Worm (Caenorhabditis elegans) whole organism, early embryonic: ENCODE data around the gene T23E7.6.

Experiments used
- B0310.2 ChIP-seq: sonication (generic microtip); optimal IDR thresholded peaks from 2 replicates; lab custom pipeline; 2016; ENCODE audit warnings: mild to moderate bottlenecking, missing genetic modification characterization, missing compliant biosample characterization
- aly-1 ChIP-seq: sonication (generic microtip); optimal IDR thresholded peaks from 2 replicates; lab custom pipeline; 2016; ENCODE audit warnings: missing genetic modification characterization, missing compliant biosample characterization
- ama-1 ChIP-seq: fragments of 150-350 bp; optimal IDR thresholded peaks from 2 replicates; lab custom pipeline; 2014
- ceh-13 ChIP-seq: fragments of 200-800 bp; sonication (Bioruptor generic); optimal IDR thresholded peaks from 2 replicates; lab custom pipeline; 2018; ENCODE audit warnings: mild to moderate bottlenecking, missing genetic modification characterization, missing compliant biosample characterization
- ceh-36 ChIP-seq: sonication (generic microtip); optimal IDR thresholded peaks from 2 replicates; lab custom pipeline; 2016; ENCODE audit warnings: missing genetic modification characterization, inconsistent platforms, missing compliant biosample characterization
- ets-7 ChIP-seq: sonication (generic microtip); optimal IDR thresholded peaks from 2 replicates; lab custom pipeline; 2016; ENCODE audit warnings: missing genotype, missing genetic modification characterization, missing compliant biosample characterization
- flt-1 ChIP-seq: fragments of 200-800 bp; sonication (Bioruptor generic); IDR thresholded peaks from 2 replicates; pipeline ENCODE4 v1.3.6; 2022; ENCODE audit warnings: missing genetic modification characterization, missing compliant biosample characterization
- hmg-4 ChIP-seq: fragments of 200-800 bp; sonication (Bioruptor generic); optimal IDR thresholded peaks from 2 replicates; lab custom pipeline; 2018; ENCODE audit warnings: mild to moderate bottlenecking, missing genetic modification characterization, missing compliant biosample characterization
- pes-1 ChIP-seq: fragments of 200-800 bp; sonication (Bioruptor generic); IDR thresholded peaks from 2 replicates; pipeline ENCODE4 v1.3.6; 2022; ENCODE audit warnings: missing genetic modification reagents, missing genetic modification characterization, missing compliant biosample characterization
- scrt-1 ChIP-seq: fragments of 200-800 bp; sonication (Bioruptor generic); IDR thresholded peaks from 2 replicates; pipeline ENCODE4 v1.3.6; 2022; ENCODE audit warnings: missing genetic modification characterization, missing compliant biosample characterization
- sea-1 ChIP-seq: fragments of 200-800 bp; sonication (Bioruptor generic); conservative IDR thresholded peaks from 2 replicates; pipeline ENCODE4 v1.3.6; 2022; ENCODE audit warnings: missing genetic modification characterization, missing compliant biosample characterization
- tbx-11 ChIP-seq: fragments of 200-800 bp; sonication (Bioruptor generic); IDR thresholded peaks from 2 replicates; pipeline ENCODE4 v1.3.6; 2022; ENCODE audit warnings: missing genetic modification characterization, missing compliant biosample characterization
- tra-4 ChIP-seq: sonication (generic microtip); optimal IDR thresholded peaks from 2 replicates; lab custom pipeline; 2017; ENCODE audit warnings: missing genetic modification characterization, missing compliant biosample characterization

T23E7.6 gene

DNA sequence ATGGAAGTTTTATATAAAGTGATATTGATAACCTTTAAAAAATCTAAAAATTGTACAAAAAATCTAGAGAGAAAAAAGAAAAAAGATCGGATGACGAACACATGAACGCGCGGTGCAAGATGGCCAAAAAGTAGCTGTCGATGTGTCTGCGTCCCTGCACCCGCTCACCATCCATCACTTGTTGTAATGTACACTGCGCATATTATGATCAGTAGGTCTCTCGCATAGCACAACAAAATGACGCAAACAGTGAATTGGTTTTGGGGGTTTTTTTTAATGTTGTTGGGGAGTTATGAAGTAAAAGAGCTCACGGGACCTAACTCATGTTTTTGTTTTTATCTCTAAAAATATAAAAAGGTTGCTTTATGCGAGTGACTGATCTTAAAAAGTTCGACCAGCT is 52.9 kb downstream of the T23E7.6 start:
- no peak for TF ChIP-seq sea-1 (GFP tag; lab: Robert Waterston, UW)
- TF ChIP-seq scrt-1: no peak
- TF ChIP-seq ceh-36: no peak
- no peak for TF ChIP-seq ama-1 (lab: Kevin White, UChicago)
- no peak for TF ChIP-seq ets-7
- no peak for TF ChIP-seq aly-1 (tag; lab: Kevin White, UChicago)
- no peak for TF ChIP-seq flt-1
- no peak for TF ChIP-seq hmg-4
- no peak for TF ChIP-seq tra-4
- TF ChIP-seq pes-1 (GFP tag; lab: Robert Waterston, UW): no peak
- TF ChIP-seq ceh-13 (GFP tag; lab: Kevin White, UChicago): no peak
- TF ChIP-seq B0310.2 (tag; lab: Kevin White, UChicago): no peak

- TF ChIP-seq hmg-4 (peak; percentile 32), tbx-11 (GFP tag; lab: Robert Waterston, UW) (no peak)
Observed at ce11 chrX:17630888-17631287, 53.7 kb downstream of the T23E7.6 start.
